Fruit fly (Drosophila melanogaster) whole organism, embryonic: ENCODE data around the gene Blm.

ENCODE experiments used
- B-H2 ChIP-seq: fragments of 200-800 bp; sonication (Bioruptor generic); optimal IDR thresholded peaks from 2 replicates; lab custom pipeline; 2018; ENCODE audit warnings: missing biosample characterization, mild to moderate bottlenecking, missing genetic modification characterization
- CG10462 ChIP-seq: fragments of 200-800 bp; sonication (Bioruptor generic); optimal IDR thresholded peaks from 2 replicates; lab custom pipeline; 2016; ENCODE audit warnings: missing biosample characterization, missing genetic modification characterization
- CG11093 ChIP-seq: fragments of 200-800 bp; sonication (Bioruptor generic); IDR thresholded peaks from 3 replicates; pipeline ENCODE4 v1.3.6; 2022; ENCODE audit warnings: missing biosample characterization, missing genetic modification characterization
- CG11696 ChIP-seq: fragments of 200-800 bp; sonication (Bioruptor generic); IDR thresholded peaks from 2 replicates; pipeline ENCODE4 v1.3.6; 2022; ENCODE audit warnings: missing biosample characterization, missing genetic modification characterization
- CG12155 ChIP-seq: fragments of 200-800 bp; sonication (Bioruptor generic); optimal IDR thresholded peaks from 3 replicates; lab custom pipeline; 2016; ENCODE audit warnings: missing biosample characterization, missing genetic modification characterization
- CG15514 ChIP-seq: fragments of 200-800 bp; sonication (Bioruptor generic); optimal IDR thresholded peaks from 3 replicates; lab custom pipeline; 2017; ENCODE audit warnings: missing biosample characterization, missing genetic modification characterization, mild to moderate bottlenecking, moderate library complexity, missing genetic modification reagents
- CG16779 ChIP-seq: fragments of 200-800 bp; sonication (Bioruptor generic); IDR thresholded peaks from 2 replicates; pipeline ENCODE4 v1.3.6; 2022; ENCODE audit warnings: missing biosample characterization, missing genetic modification characterization
- CG17359 ChIP-seq: fragments of 200-800 bp; sonication (Bioruptor generic); optimal IDR thresholded peaks from 3 replicates; lab custom pipeline; 2018; ENCODE audit warnings: missing biosample characterization, mild to moderate bottlenecking, missing genetic modification characterization, moderate library complexity
- CG17361 ChIP-seq: fragments of 200-800 bp; sonication (Bioruptor generic); IDR thresholded peaks from 3 replicates; pipeline ENCODE4 v1.3.6; 2022; ENCODE audit warnings: missing biosample characterization, missing genetic modification characterization
- CG17612 ChIP-seq: fragments of 200-800 bp; sonication (Bioruptor generic); IDR thresholded peaks from 2 replicates; pipeline ENCODE4 v1.3.6; 2022; ENCODE audit warnings: missing biosample characterization, missing genetic modification characterization
- CG2129 ChIP-seq: fragments of 200-800 bp; sonication (Bioruptor generic); IDR thresholded peaks from 2 replicates; pipeline ENCODE4 v1.3.6; 2022; ENCODE audit warnings: missing biosample characterization, missing genetic modification characterization; ENCODE audit not compliant: partially characterized antibody
- CG2678 ChIP-seq: fragments of 200-800 bp; sonication (Bioruptor generic); optimal IDR thresholded peaks from 3 replicates; lab custom pipeline; 2019; ENCODE audit warnings: missing biosample characterization, mild to moderate bottlenecking, missing genetic modification characterization, moderate library complexity
- CG2712 ChIP-seq: fragments of 200-800 bp; optimal IDR thresholded peaks from 3 replicates; lab custom pipeline; 2019; ENCODE audit warnings: missing biosample characterization, mild to moderate bottlenecking, missing genetic modification characterization, moderate library complexity
- CG6683 ChIP-seq: fragments of 200-800 bp; sonication (Bioruptor generic); optimal IDR thresholded peaks from 2 replicates; lab custom pipeline; 2017; ENCODE audit warnings: missing biosample characterization, mild to moderate bottlenecking, missing genetic modification characterization, missing genetic modification reagents
- CG6689 ChIP-seq: fragments of 200-800 bp; sonication (Bioruptor generic); IDR thresholded peaks from 2 replicates; pipeline ENCODE4 v1.3.6; 2022; ENCODE audit warnings: missing biosample characterization, missing genetic modification characterization
- CG6813 ChIP-seq: fragments of 200-800 bp; sonication (Bioruptor generic); optimal IDR thresholded peaks from 2 replicates; lab custom pipeline; 2017; ENCODE audit warnings: missing biosample characterization, missing genetic modification characterization, mild to moderate bottlenecking, moderate library complexity, missing genetic modification reagents
- CG7556 ChIP-seq: fragments of 200-800 bp; sonication (Bioruptor generic); optimal IDR thresholded peaks from 2 replicates; lab custom pipeline; 2017; ENCODE audit warnings: missing biosample characterization, mild to moderate bottlenecking, missing genetic modification characterization
- CG8765 ChIP-seq: fragments of 200-800 bp; sonication (Bioruptor generic); IDR thresholded peaks from 2 replicates; pipeline ENCODE4 v1.3.6; 2022; ENCODE audit warnings: missing biosample characterization, missing genetic modification characterization
- CG9215 ChIP-seq: fragments of 200-800 bp; sonication (Bioruptor generic); IDR thresholded peaks from 2 replicates; pipeline ENCODE4 v1.3.6; 2022; ENCODE audit warnings: missing biosample characterization, missing genetic modification characterization
- Chrac-16 ChIP-seq: fragments of 200-800 bp; sonication (Bioruptor generic); optimal IDR thresholded peaks from 3 replicates; lab custom pipeline; 2016; ENCODE audit warnings: missing biosample characterization, missing genetic modification characterization
- D19A ChIP-seq: fragments of 200-800 bp; optimal IDR thresholded peaks from 3 replicates; lab custom pipeline; 2019; ENCODE audit warnings: missing biosample characterization, mild to moderate bottlenecking, missing genetic modification characterization, moderate library complexity
- D19B ChIP-seq: fragments of 200-800 bp; sonication (Bioruptor generic); optimal IDR thresholded peaks from 2 replicates; lab custom pipeline; 2017; ENCODE audit warnings: missing biosample characterization, mild to moderate bottlenecking, missing genetic modification characterization
- Dfd ChIP-seq, 2 experiments: fragments of >200 bp; optimal IDR thresholded peaks; 2 replicates each; lab custom pipeline; 2017; ENCODE audit warnings: missing biosample characterization in 2 of 2, missing genetic modification characterization in 2 of 2
- Doc2 ChIP-seq: fragments of 200-800 bp; sonication (Bioruptor generic); IDR thresholded peaks from 2 replicates; pipeline ENCODE4 v1.3.6; 2022; ENCODE audit warnings: missing biosample characterization, missing genetic modification characterization
- ERR ChIP-seq: fragments of 200-800 bp; sonication (Bioruptor generic); optimal IDR thresholded peaks from 2 replicates; lab custom pipeline; 2016; ENCODE audit warnings: missing biosample characterization, missing genetic modification characterization
- Elba2 ChIP-seq: fragments of 200-800 bp; sonication (Bioruptor generic); optimal IDR thresholded peaks from 3 replicates; lab custom pipeline; 2016; ENCODE audit warnings: missing biosample characterization, missing genetic modification characterization
- Ets97D ChIP-seq: fragments of 200-800 bp; sonication (Bioruptor generic); optimal IDR thresholded peaks from 3 replicates; lab custom pipeline; 2016; ENCODE audit warnings: missing biosample characterization, missing genetic modification characterization
- H2.0 ChIP-seq: fragments of 200-800 bp; sonication (Bioruptor generic); IDR thresholded peaks from 2 replicates; pipeline ENCODE4 v1.3.6; 2022; ENCODE audit warnings: missing biosample characterization, missing genetic modification characterization
- HLH3B ChIP-seq: fragments of 200-800 bp; sonication (Bioruptor generic); IDR thresholded peaks from 2 replicates; pipeline ENCODE4 v1.3.6; 2022; ENCODE audit warnings: missing biosample characterization, missing genetic modification characterization
- Hsf ChIP-seq: fragments of 200-800 bp; sonication (Bioruptor generic); optimal IDR thresholded peaks from 3 replicates; lab custom pipeline; 2016; ENCODE audit warnings: missing biosample characterization, missing genetic modification characterization
- NK7.1 ChIP-seq: fragments of 200-800 bp; sonication (Bioruptor generic); optimal IDR thresholded peaks from 3 replicates; lab custom pipeline; 2016; ENCODE audit warnings: missing biosample characterization, missing genetic modification characterization
- Spps ChIP-seq: fragments of 200-800 bp; sonication (Bioruptor generic); optimal IDR thresholded peaks from 2 replicates; lab custom pipeline; 2018; ENCODE audit warnings: missing biosample characterization, mild to moderate bottlenecking, missing genetic modification characterization
- Vsx1 ChIP-seq: fragments of 200-800 bp; sonication (Bioruptor generic); optimal IDR thresholded peaks from 2 replicates; lab custom pipeline; 2017; ENCODE audit warnings: missing biosample characterization, mild to moderate bottlenecking, missing genetic modification characterization, missing genetic modification reagents
- Xbp1 ChIP-seq: fragments of 200-800 bp; sonication (Bioruptor generic); optimal IDR thresholded peaks from 3 replicates; lab custom pipeline; 2016; ENCODE audit warnings: missing biosample characterization, mild to moderate bottlenecking, missing genetic modification characterization
- ase ChIP-seq: fragments of 200-800 bp; sonication (Bioruptor generic); IDR thresholded peaks from 3 replicates; pipeline ENCODE4 v1.3.6; 2022; ENCODE audit warnings: missing biosample characterization, missing genetic modification characterization
- chif ChIP-seq, 2 experiments: fragments of 200-800 bp; sonication (Bioruptor generic); optimal IDR thresholded peaks; 3 replicates each; lab custom pipeline; 2016; ENCODE audit warnings: missing biosample characterization in 2 of 2, missing genetic modification characterization in 2 of 2
- chinmo ChIP-seq: fragments of 200-800 bp; sonication (Bioruptor generic); IDR thresholded peaks from 4 replicates; pipeline ENCODE4 v1.3.6; 2022; ENCODE audit warnings: missing biosample characterization, missing genetic modification characterization; ENCODE audit not compliant: partially characterized antibody
- crp ChIP-seq, 2 experiments: fragments of 200-800 bp; sonication (Bioruptor generic); optimal IDR thresholded peaks; 2 replicates in 1 of 2; 3 replicates in 1 of 2; lab custom pipeline; 2017; ENCODE audit warnings: missing biosample characterization in 2 of 2, missing genetic modification characterization in 2 of 2, mild to moderate bottlenecking in 1 of 2, moderate library complexity in 1 of 2
- disco-r ChIP-seq: fragments of 200-800 bp; sonication (Bioruptor generic); optimal IDR thresholded peaks from 2 replicates; lab custom pipeline; 2016; ENCODE audit warnings: missing biosample characterization, missing genetic modification characterization
- inv ChIP-seq: fragments of 200-800 bp; sonication (Bioruptor generic); IDR thresholded peaks from 2 replicates; pipeline ENCODE4 v1.3.6; 2022; ENCODE audit warnings: missing biosample characterization, missing genetic modification characterization; ENCODE audit not compliant: partially characterized antibody
- lola ChIP-seq, 3 experiments: fragments of >200 bp in 2 of 3; fragments of 200-800 bp in 1 of 3; sonication (Bioruptor generic) in 1 of 3; optimal IDR thresholded peaks; 2 replicates each; lab custom pipeline; 2017 to 2019; ENCODE audit warnings: missing biosample characterization in 3 of 3, missing genetic modification characterization in 3 of 3, mild to moderate bottlenecking in 1 of 3, moderate library complexity in 1 of 3
- oc ChIP-seq: fragments of 200-800 bp; sonication (Bioruptor generic); optimal IDR thresholded peaks from 2 replicates; lab custom pipeline; 2018; ENCODE audit warnings: missing biosample characterization, mild to moderate bottlenecking, missing genetic modification characterization, moderate library complexity
- sc ChIP-seq, 3 experiments: fragments of >200 bp in 2 of 3; fragments of 200-800 bp in 1 of 3; sonication (Bioruptor generic) in 1 of 3; optimal IDR thresholded peaks; 2 replicates in 2 of 3; 3 replicates in 1 of 3; lab custom pipeline; 2017; ENCODE audit warnings: mild to moderate bottlenecking in 1 of 3, missing biosample characterization in 1 of 3, missing genetic modification characterization in 1 of 3, missing genetic modification reagents in 1 of 3
- seq ChIP-seq: fragments of 200-800 bp; sonication (Bioruptor generic); IDR thresholded peaks from 2 replicates; pipeline ENCODE4 v1.3.6; 2022; ENCODE audit warnings: missing biosample characterization, missing genetic modification characterization
- sima ChIP-seq: fragments of 200-800 bp; sonication (Bioruptor generic); optimal IDR thresholded peaks from 2 replicates; lab custom pipeline; 2016; ENCODE audit warnings: missing biosample characterization, missing genetic modification characterization
- stwl ChIP-seq: fragments of 200-800 bp; sonication (Bioruptor generic); optimal IDR thresholded peaks from 3 replicates; lab custom pipeline; 2018; ENCODE audit warnings: missing biosample characterization, mild to moderate bottlenecking, missing genetic modification characterization, moderate library complexity
- sug ChIP-seq: fragments of 200-800 bp; optimal IDR thresholded peaks from 2 replicates; lab custom pipeline; 2019; ENCODE audit warnings: missing biosample characterization, mild to moderate bottlenecking, missing genetic modification characterization, moderate library complexity
- tap ChIP-seq: fragments of 200-800 bp; optimal IDR thresholded peaks from 3 replicates; lab custom pipeline; 2019; ENCODE audit warnings: missing biosample characterization, mild to moderate bottlenecking, missing genetic modification characterization, moderate library complexity
- toy ChIP-seq: fragments of 200-800 bp; sonication (Bioruptor generic); IDR thresholded peaks from 2 replicates; pipeline ENCODE4 v1.3.6; 2022; ENCODE audit warnings: missing biosample characterization, missing genetic modification characterization
- zen ChIP-seq: fragments of 200-800 bp; sonication (Bioruptor generic); optimal IDR thresholded peaks from 3 replicates; lab custom pipeline; 2018; ENCODE audit warnings: missing biosample characterization, mild to moderate bottlenecking, missing genetic modification characterization, moderate library complexity

Gene Blm

dm6 chr3R:11786695-11787226 is 45.2 kb upstream of the Blm start, which contains the start of the genes prd1 and HisCl1 (continued):
- TF ChIP-seq sima (GFP tag; lab: Kevin White, UChicago) (no peak), sug (tag; lab: Kevin White, UChicago) (no peak), Spps (no peak), B-H2 (GFP tag; lab: Kevin White, UChicago) (peak; percentile 68), CG10462 (GFP tag; lab: Kevin White, UChicago) (no peak), CG11093 (no peak), CG2712 (tag; lab: Kevin White, UChicago) (no peak), CG6683 (GFP tag; lab: Kevin White, UChicago) (peak; percentile 30), CG16779 (GFP tag; lab: Robert Waterston, UW) (no peak), ase (GFP tag; lab: Robert Waterston, UW) (no peak), tap (tag; lab: Kevin White, UChicago) (no peak), sc (optimal IDR thresholded peaks at IDR 0.05; lab: Kevin White, UChicago) (no peak), sc (GFP tag; optimal IDR thresholded peaks at IDR 0.05; lab: Kevin White, UChicago) (peak; percentile 34), NK7.1 (GFP tag; lab: Kevin White, UChicago) (peak; percentile 18), lola (GFP tag; optimal IDR thresholded peaks at IDR 0.05; lab: Kevin White, UChicago) (peak in 1 of 3 experiments; percentile 59), CG7556 (GFP tag; lab: Kevin White, UChicago) (peak; percentile 58), Xbp1 (GFP tag; lab: Kevin White, UChicago) (peak; percentile 76), CG17612 (GFP tag; lab: Robert Waterston, UW) (no peak), inv (GFP tag; lab: Robert Waterston, UW) (no peak), CG15514 (GFP tag; lab: Kevin White, UChicago) (peak; percentile 77), CG11696 (GFP tag; lab: Robert Waterston, UW) (peak; percentile 52), toy (GFP tag; lab: Robert Waterston, UW) (no peak), seq (GFP tag; lab: Robert Waterston, UW) (no peak), crp (GFP tag; optimal IDR thresholded peaks at IDR 0.05; lab: Kevin White, UChicago) (peak; percentile 90 to 98), chinmo (GFP tag; lab: Robert Waterston, UW) (no peak), stwl (tag; lab: Kevin White, UChicago) (peak; percentile 65), CG2129 (no peak), disco-r (GFP tag; lab: Kevin White, UChicago) (peak; percentile 35), chif (GFP tag; optimal IDR thresholded peaks at IDR 0.05; lab: Kevin White, UChicago) (peak; percentile 46 to 64), CG8765 (peak; percentile 21; the same call in 1 of the 2 replicates), Chrac-16 (GFP tag; lab: Kevin White, UChicago) (peak; percentile 61), HLH3B (peak; percentile 56), CG2678 (tag; lab: Kevin White, UChicago) (no peak), Elba2 (GFP tag; lab: Kevin White, UChicago) (no peak), Doc2 (GFP tag; lab: Robert Waterston, UW) (no peak), Dfd (GFP tag; optimal IDR thresholded peaks at IDR 0.05; lab: Kevin White, UChicago) (no peak), Hsf (GFP tag; lab: Kevin White, UChicago) (peak; percentile 81), D19A (tag; lab: Kevin White, UChicago) (no peak), CG12155 (GFP tag; lab: Kevin White, UChicago) (peak; percentile 62), zen (peak; percentile 46), CG17361 (GFP tag; lab: Robert Waterston, UW) (peak; percentile 90), CG9215 (GFP tag; lab: Robert Waterston, UW) (peak; percentile 73), CG6689 (GFP tag; lab: Robert Waterston, UW) (peak; percentile 38; the same call in 1 of the 2 replicates), Ets97D (GFP tag; lab: Kevin White, UChicago) (peak; percentile 97), CG17359 (tag; lab: Kevin White, UChicago) (peak; percentile 44), H2.0 (no peak), D19B (peak; percentile 44), oc (tag; lab: Kevin White, UChicago) (no peak), CG6813 (GFP tag; lab: Kevin White, UChicago) (peak; percentile 52), Vsx1 (GFP tag; lab: Kevin White, UChicago) (no peak), ERR (GFP tag; lab: Kevin White, UChicago) (no peak)
